Fruit fly (Drosophila melanogaster) whole organism, wandering third instar larva: ENCODE measurements around the gene Arglu1.

Experiments
- Abd-B ChIP-seq: fragments of >200 bp; optimal IDR thresholded peaks from 2 replicates; lab custom pipeline; 2017; ENCODE audit warnings: missing biosample characterization, missing genetic modification characterization
- CG32264 ChIP-seq: fragments of 200-800 bp; sonication (Bioruptor generic); optimal IDR thresholded peaks from 2 replicates; lab custom pipeline; 2016; ENCODE audit warnings: missing biosample characterization, missing genetic modification characterization
- CG9705 ChIP-seq: fragments of 200-800 bp; sonication (Bioruptor generic); optimal IDR thresholded peaks from 2 replicates; lab custom pipeline; 2018; ENCODE audit warnings: missing biosample characterization, mild to moderate bottlenecking, missing genetic modification characterization
- CrebA ChIP-seq: fragments of 200-800 bp; sonication (Bioruptor generic); optimal IDR thresholded peaks from 2 replicates; lab custom pipeline; 2016; ENCODE audit warnings: missing biosample characterization, mild to moderate bottlenecking, missing genetic modification characterization, borderline replicate concordance
- Dfd ChIP-seq: fragments of >200 bp; optimal IDR thresholded peaks from 2 replicates; lab custom pipeline; 2017; ENCODE audit warnings: missing biosample characterization, missing genetic modification characterization
- Dif ChIP-seq: fragments of 200-275, 200-300 bp; sonication (Bioruptor generic); optimal IDR thresholded peaks from 2 replicates; lab custom pipeline; 2018; ENCODE audit warnings: missing biosample characterization, missing genetic modification characterization; ENCODE audit not compliant: partially characterized antibody
- GATAd ChIP-seq: sonication (Bioruptor generic); optimal IDR thresholded peaks from 2 replicates; lab custom pipeline; 2016; ENCODE audit warnings: missing biosample characterization, missing genetic modification characterization
- HLH106 ChIP-seq: fragments of 200-800 bp; optimal IDR thresholded peaks from 3 replicates; lab custom pipeline; 2019; ENCODE audit warnings: missing biosample characterization, mild to moderate bottlenecking, missing genetic modification characterization, moderate library complexity
- Hnf4 ChIP-seq: fragments of 200-800 bp; sonication (Bioruptor generic); optimal IDR thresholded peaks from 2 replicates; lab custom pipeline; 2016; ENCODE audit warnings: missing biosample characterization, mild to moderate bottlenecking, missing genetic modification characterization
- Hr78 ChIP-seq: fragments of >200 bp; optimal IDR thresholded peaks from 2 replicates; lab custom pipeline; 2017; ENCODE audit warnings: missing biosample characterization, missing genetic modification characterization
- Hr83 ChIP-seq: fragments of 200-300 bp; sonication (Bioruptor generic); optimal IDR thresholded peaks from 2 replicates; lab custom pipeline; 2016; ENCODE audit warnings: missing biosample characterization, mild to moderate bottlenecking, missing genetic modification characterization, moderate library complexity; ENCODE audit not compliant: poor library complexity, severe bottlenecking
- Jra ChIP-seq: sonication (Bioruptor generic); optimal IDR thresholded peaks from 2 replicates; lab custom pipeline; 2016; ENCODE audit warnings: missing biosample characterization, missing genetic modification characterization
- Mio ChIP-seq: sonication (Bioruptor generic); optimal IDR thresholded peaks from 2 replicates; lab custom pipeline; 2016; ENCODE audit warnings: missing biosample characterization, missing genetic modification characterization
- Myc ChIP-seq: fragments of >200 bp; optimal IDR thresholded peaks from 2 replicates; lab custom pipeline; 2017
- N ChIP-seq: fragments of >200 bp; optimal IDR thresholded peaks from 2 replicates; lab custom pipeline; 2018; ENCODE audit warnings: missing biosample characterization, missing external identifiers, missing genetic modification characterization
- OdsH ChIP-seq: fragments of 200-800 bp; sonication (Bioruptor generic); optimal IDR thresholded peaks from 2 replicates; lab custom pipeline; 2016; ENCODE audit warnings: missing biosample characterization, mild to moderate bottlenecking, missing genetic modification characterization
- Rel ChIP-seq, 2 experiments: fragments of 200-800 bp; sonication (Bioruptor generic) in 1 of 2; optimal IDR thresholded peaks; 2 replicates in 1 of 2; 3 replicates in 1 of 2; lab custom pipeline; 2016 to 2019; ENCODE audit warnings: mild to moderate bottlenecking in 2 of 2, missing biosample characterization in 2 of 2, missing genetic modification characterization in 2 of 2, moderate library complexity in 1 of 2
- Sp1 ChIP-seq: fragments of 200-800 bp; sonication (Bioruptor generic); optimal IDR thresholded peaks from 3 replicates; lab custom pipeline; 2019; ENCODE audit warnings: missing biosample characterization, mild to moderate bottlenecking, missing genetic modification characterization, moderate library complexity
- Vsx2 ChIP-seq: fragments of 200-300, 225-300 bp; sonication (Bioruptor generic); optimal IDR thresholded peaks from 2 replicates; lab custom pipeline; 2018; ENCODE audit warnings: missing biosample characterization, missing genetic modification characterization; ENCODE audit not compliant: partially characterized antibody
- br ChIP-seq: fragments of 200-800 bp; sonication (Bioruptor generic); optimal IDR thresholded peaks from 2 replicates; lab custom pipeline; 2016; ENCODE audit warnings: missing biosample characterization, missing genetic modification characterization
- brk ChIP-seq: fragments of 200-800 bp; sonication (Bioruptor generic); optimal IDR thresholded peaks from 2 replicates; lab custom pipeline; 2016; ENCODE audit warnings: missing biosample characterization, mild to moderate bottlenecking, missing genetic modification characterization
- dl ChIP-seq, 2 experiments: fragments of 175-275, 200-275 bp in 1 of 2; fragments of 200-275 bp in 1 of 2; sonication (Bioruptor generic); optimal IDR thresholded peaks; lab custom pipeline; 2018; ENCODE audit warnings: mild to moderate bottlenecking in 2 of 2, missing biosample characterization in 2 of 2, missing genetic modification characterization in 2 of 2, moderate library complexity in 2 of 2; ENCODE audit not compliant: partially characterized antibody in 2 of 2, insufficient read depth in 1 of 2
- dmrt93B ChIP-seq: fragments of 200-800 bp; sonication (Bioruptor generic); optimal IDR thresholded peaks from 2 replicates; lab custom pipeline; 2018; ENCODE audit warnings: missing biosample characterization, mild to moderate bottlenecking, missing genetic modification characterization
- dsf ChIP-seq: sonication (Bioruptor generic); optimal IDR thresholded peaks from 2 replicates; lab custom pipeline; 2016; ENCODE audit warnings: missing biosample characterization, missing genetic modification characterization, borderline replicate concordance
- ey ChIP-seq: fragments of 200-800 bp; sonication (Bioruptor generic); optimal IDR thresholded peaks from 2 replicates; lab custom pipeline; 2016; ENCODE audit warnings: missing biosample characterization, missing genetic modification characterization
- foxo ChIP-seq, 2 experiments: fragments of 200-800 bp; sonication (Bioruptor generic); optimal IDR thresholded peaks; 2 replicates in 1 of 2; 3 replicates in 1 of 2; lab custom pipeline; 2016 to 2017; ENCODE audit warnings: missing biosample characterization in 2 of 2, missing genetic modification characterization in 2 of 2
- fru ChIP-seq: fragments of 200-800 bp; sonication (Bioruptor generic); optimal IDR thresholded peaks from 3 replicates; lab custom pipeline; 2016; ENCODE audit warnings: missing biosample characterization, mild to moderate bottlenecking, missing genetic modification characterization
- h ChIP-seq: fragments of 200-800 bp; sonication (Bioruptor generic); optimal IDR thresholded peaks from 3 replicates; lab custom pipeline; 2016; ENCODE audit warnings: missing biosample characterization, mild to moderate bottlenecking, missing genetic modification characterization
- jim ChIP-seq: fragments of 175-275, 200-325 bp; sonication (Bioruptor generic); optimal IDR thresholded peaks from 2 replicates; lab custom pipeline; 2016; ENCODE audit warnings: missing biosample characterization, mild to moderate bottlenecking, missing genetic modification characterization
- lola ChIP-seq: fragments of >200 bp; optimal IDR thresholded peaks from 2 replicates; lab custom pipeline; 2017; ENCODE audit warnings: missing biosample characterization, missing genetic modification characterization
- pan ChIP-seq: fragments of >200 bp; optimal IDR thresholded peaks from 2 replicates; lab custom pipeline; 2017
- psq ChIP-seq: fragments of 200-800 bp; sonication (Bioruptor generic); optimal IDR thresholded peaks from 3 replicates; lab custom pipeline; 2017; ENCODE audit warnings: missing biosample characterization, mild to moderate bottlenecking, missing genetic modification characterization, moderate library complexity
- rgr ChIP-seq: fragments of 200-800 bp; sonication (Bioruptor generic); optimal IDR thresholded peaks from 3 replicates; lab custom pipeline; 2016; ENCODE audit warnings: missing biosample characterization, mild to moderate bottlenecking, missing genetic modification characterization
- sage ChIP-seq: fragments of 200-800 bp; sonication (Bioruptor generic); optimal IDR thresholded peaks from 2 replicates; lab custom pipeline; 2016; ENCODE audit warnings: missing biosample characterization, mild to moderate bottlenecking, missing genetic modification characterization
- sv ChIP-seq: fragments of 200-800 bp; sonication (Bioruptor generic); optimal IDR thresholded peaks from 3 replicates; lab custom pipeline; 2016; ENCODE audit warnings: missing biosample characterization, missing genetic modification characterization
- tai ChIP-seq: sonication (Bioruptor generic); optimal IDR thresholded peaks from 2 replicates; lab custom pipeline; 2016; ENCODE audit warnings: missing biosample characterization, missing genetic modification characterization
- usp ChIP-seq: fragments of >200 bp; optimal IDR thresholded peaks from 2 replicates; lab custom pipeline; 2017; ENCODE audit warnings: missing biosample characterization, missing genetic modification characterization
- woc ChIP-seq: sonication (Bioruptor generic); optimal IDR thresholded peaks from 2 replicates; lab custom pipeline; 2016; ENCODE audit warnings: missing biosample characterization, mild to moderate bottlenecking, missing genetic modification characterization

Gene Arglu1

DNA sequence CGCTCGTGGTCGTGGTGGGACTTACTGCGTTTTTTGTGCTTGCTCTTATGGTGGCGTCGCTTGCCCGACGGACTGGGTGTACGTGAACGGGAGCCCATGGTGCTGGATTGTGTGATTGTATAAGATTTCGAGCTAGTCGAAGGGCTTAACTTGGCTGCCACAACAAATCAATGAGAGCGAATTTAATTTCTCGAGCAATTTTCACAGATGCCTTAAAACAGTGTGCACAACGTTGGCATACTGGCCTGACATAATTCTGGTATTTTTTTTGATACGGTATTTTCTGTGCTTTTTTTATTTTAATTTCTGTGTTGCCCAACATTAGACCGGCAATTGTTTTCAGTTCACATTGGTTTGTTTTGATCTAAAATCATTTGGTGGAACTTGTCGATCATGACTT lies at the start of gene Arglu1:
Gene Arglu1, minus strand, starts transcription at position 227 of the 400 bp plus-strand sequence.
- TF ChIP-seq fru (GFP tag; lab: Kevin White, UChicago) (peak; percentile 41), foxo (GFP tag; optimal IDR thresholded peaks at IDR 0.05; lab: Kevin White, UChicago) (peak in 1 of 2 experiments; percentile 54), psq (GFP tag; lab: Kevin White, UChicago) (peak; percentile 26), CG9705 (no peak), Jra (peak; percentile 32), h (GFP tag; lab: Kevin White, UChicago) (peak; percentile 62), HLH106 (tag; lab: Kevin White, UChicago) (peak; percentile 4), CrebA (GFP tag; lab: Kevin White, UChicago) (no peak), Vsx2 (peak; percentile 25), jim (GFP tag; lab: Kevin White, UChicago) (peak; percentile 33), rgr (GFP tag; lab: Kevin White, UChicago) (peak; percentile 64), CG32264 (GFP tag; lab: Kevin White, UChicago) (peak; percentile 34), Hr83 (GFP tag; lab: Kevin White, UChicago) (peak; percentile 92), sage (no peak), ey (GFP tag; lab: Kevin White, UChicago) (peak; percentile 5)

DNA sequence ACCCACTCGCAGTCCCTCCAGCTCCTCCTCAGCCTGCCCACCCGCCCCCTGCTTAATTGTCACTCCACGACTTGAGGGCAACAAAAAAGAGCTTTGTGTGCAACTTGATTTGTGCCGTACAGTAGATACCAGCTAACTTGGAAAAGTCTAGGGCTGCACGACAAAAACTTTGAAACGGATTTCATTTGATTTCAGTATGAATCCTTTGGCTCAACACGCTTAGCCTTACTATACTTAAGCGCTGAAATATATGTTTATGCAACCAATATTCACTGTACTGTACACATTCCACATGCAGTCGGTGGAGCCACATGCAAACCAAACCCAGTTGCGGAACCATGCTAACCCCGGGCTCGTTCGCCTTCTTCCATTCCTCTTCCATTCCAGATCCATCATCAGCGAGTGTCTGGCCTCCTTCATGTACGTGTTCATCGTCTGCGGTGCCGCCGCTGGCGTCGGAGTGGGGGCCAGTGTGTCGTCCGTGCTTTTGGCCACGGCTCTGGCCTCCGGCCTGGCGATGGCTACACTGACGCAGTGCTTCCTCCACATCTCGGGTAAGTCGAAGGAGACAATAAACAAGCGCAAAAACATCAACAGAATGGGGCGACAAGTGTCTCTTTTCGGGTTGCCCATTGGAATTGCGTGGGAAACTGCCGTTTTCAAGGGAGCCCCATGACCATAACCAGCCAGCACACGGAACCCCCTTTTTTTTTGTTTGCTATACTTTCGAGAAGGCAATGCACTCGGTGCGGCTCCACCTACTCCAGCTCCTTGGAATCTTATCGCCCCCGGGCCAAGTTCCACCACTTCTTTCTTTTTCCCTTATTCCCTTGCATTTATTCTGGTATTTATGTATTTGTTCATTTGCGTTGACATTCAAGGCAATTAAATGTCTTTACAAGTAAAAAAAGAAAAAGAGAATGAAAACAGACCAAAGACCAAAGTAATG lies 48.7 kb upstream of the Arglu1 start:
- peak; percentile 89 for TF ChIP-seq OdsH
- no peak for TF ChIP-seq Hr78 (GFP tag; lab: Kevin White, UChicago)
- TF ChIP-seq fru (GFP tag; lab: Kevin White, UChicago), result peak; percentile 93
- TF ChIP-seq dmrt93B (GFP tag; lab: Kevin White, UChicago), result peak; percentile 85
- TF ChIP-seq Mio (GFP tag; lab: Kevin White, UChicago), result peak; percentile 54
- no peak for TF ChIP-seq tai (GFP tag; lab: Kevin White, UChicago)
- TF ChIP-seq CrebA (GFP tag; lab: Kevin White, UChicago), result no peak
- TF ChIP-seq Sp1 (GFP tag; lab: Kevin White, UChicago), result peak; percentile 89
- TF ChIP-seq Rel (GFP tag; optimal IDR thresholded peaks at IDR 0.05; lab: Kevin White, UChicago), result peak; percentile 16
- peak; percentile 70 for TF ChIP-seq Rel (tag; optimal IDR thresholded peaks at IDR 0.05; lab: Kevin White, UChicago)
- no peak for TF ChIP-seq sv (GFP tag; lab: Kevin White, UChicago)
- no peak for TF ChIP-seq dl (GFP tag; optimal IDR thresholded peaks at IDR 0.05; lab: Kevin White, UChicago; ENCODE audit: insufficient read depth in 1 of 2, partially characterized antibody in 2 of 2)
- TF ChIP-seq GATAd (GFP tag; lab: Kevin White, UChicago), result peak; percentile 45
- TF ChIP-seq CG32264 (GFP tag; lab: Kevin White, UChicago), result peak; percentile 81
- TF ChIP-seq Dfd, result no peak
- no peak for TF ChIP-seq Myc
- peak; percentile 93 for TF ChIP-seq h (GFP tag; lab: Kevin White, UChicago)
- TF ChIP-seq ey (GFP tag; lab: Kevin White, UChicago), result peak; percentile 91
- TF ChIP-seq Jra, result peak; percentile 69
- peak; percentile 90 for TF ChIP-seq CG9705
- TF ChIP-seq sage, result peak; percentile 78
- TF ChIP-seq N, result no peak
- peak; percentile 92 for TF ChIP-seq br (GFP tag; lab: Kevin White, UChicago)
- no peak for TF ChIP-seq jim (GFP tag; lab: Kevin White, UChicago)
- TF ChIP-seq brk (GFP tag; lab: Kevin White, UChicago), result peak; percentile 62
- peak; percentile 37 to 92 for TF ChIP-seq foxo (GFP tag; optimal IDR thresholded peaks at IDR 0.05; lab: Kevin White, UChicago)
- TF ChIP-seq pan (lab: Kevin White, UChicago), result no peak
- peak; percentile 57 for TF ChIP-seq dsf (GFP tag; lab: Kevin White, UChicago)
- no peak for TF ChIP-seq lola (GFP tag; lab: Kevin White, UChicago)
- TF ChIP-seq Vsx2, result no peak
- TF ChIP-seq Dif, result no peak
- peak; percentile 62 for TF ChIP-seq Hr83 (GFP tag; lab: Kevin White, UChicago)
- peak; percentile 90 for TF ChIP-seq woc (GFP tag; lab: Kevin White, UChicago)
- peak; percentile 87 for TF ChIP-seq rgr (GFP tag; lab: Kevin White, UChicago)
- TF ChIP-seq Hnf4 (GFP tag; lab: Kevin White, UChicago), result peak; percentile 90
- TF ChIP-seq HLH106 (tag; lab: Kevin White, UChicago), result peak; percentile 93
- no peak for TF ChIP-seq usp (GFP tag; lab: Kevin White, UChicago)
- peak; percentile 85 for TF ChIP-seq psq (GFP tag; lab: Kevin White, UChicago)
- TF ChIP-seq Abd-B (GFP tag; lab: Kevin White, UChicago), result no peak
